Worm (Caenorhabditis elegans) whole organism, L4/young adult: ENCODE data around the gene C09H10.5.

Experiments
- dao-5 ChIP-seq: sonication (generic microtip); optimal IDR thresholded peaks from 2 replicates; lab custom pipeline; 2016; ENCODE audit warnings: missing genotype, missing genetic modification characterization, moderate library complexity, missing compliant biosample characterization
- him-1 ChIP-seq: sonication (generic microtip); optimal IDR thresholded peaks from 2 replicates; lab custom pipeline; 2016; ENCODE audit warnings: missing genotype, missing genetic modification reagents, missing genetic modification characterization, missing compliant biosample characterization

DNA sequence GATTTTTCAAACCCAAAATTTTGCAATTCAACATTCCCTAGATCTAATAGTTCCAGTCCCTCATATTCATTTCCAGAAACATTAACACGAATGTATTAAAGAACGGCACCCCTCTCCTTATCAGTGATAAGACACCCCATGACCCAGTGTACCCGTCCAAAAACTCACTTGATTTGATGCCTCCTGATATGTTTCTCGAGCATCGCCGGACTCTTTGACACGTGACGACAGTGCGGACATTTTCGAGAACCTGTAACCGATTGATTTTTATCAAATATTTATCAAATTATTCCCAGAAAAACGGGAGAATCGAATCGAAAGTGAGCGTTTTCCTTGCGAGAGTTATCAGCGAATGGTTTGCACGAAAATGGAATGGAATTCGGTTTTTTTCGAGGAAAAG lies 47.4 kb upstream of the C09H10.5 start:
- TF ChIP-seq dao-5 (tag; lab: Kevin White, UChicago) = no peak
- no peak for TF ChIP-seq him-1
